Worm (Caenorhabditis elegans) whole organism, young adult: ENCODE data around the gene haao-1.
A peak's percentile ranks its signal among the peaks of the same experiment; 100 is the strongest.

ENCODE experiments used
- B0035.1 ChIP-seq: sonication (generic microtip); optimal IDR thresholded peaks from 2 replicates; lab custom pipeline; 2016; ENCODE audit warnings: missing genetic modification characterization, mild to moderate bottlenecking, missing compliant biosample characterization, missing genotype, missing genetic modification reagents
- C06A6.2 ChIP-seq: fragments of 200-800 bp; sonication (Bioruptor generic); conservative IDR thresholded peaks from 2 replicates; pipeline ENCODE4 v1.3.6; 2022; ENCODE audit warnings: missing genetic modification characterization, missing compliant biosample characterization
- D2030.7 ChIP-seq: fragments of 200-800 bp; sonication (Bioruptor generic); IDR thresholded peaks from 2 replicates; pipeline ENCODE4 v1.3.6; 2022; ENCODE audit warnings: missing genetic modification reagents, missing genetic modification characterization, missing compliant biosample characterization
- F23B12.7 ChIP-seq: sonication (generic microtip); optimal IDR thresholded peaks from 2 replicates; lab custom pipeline; 2017; ENCODE audit warnings: missing genetic modification characterization, mild to moderate bottlenecking, missing compliant biosample characterization, antibody characterized with exemption, moderate library complexity; ENCODE audit not compliant: insufficient read depth
- F55B11.4 ChIP-seq: sonication (generic microtip); optimal IDR thresholded peaks from 2 replicates; lab custom pipeline; 2016; ENCODE audit warnings: missing compliant biosample characterization, missing genetic modification characterization, borderline replicate concordance; ENCODE audit not compliant: insufficient read depth
- ZK185.1 ChIP-seq: sonication (generic microtip); optimal IDR thresholded peaks from 2 replicates; lab custom pipeline; 2016; ENCODE audit warnings: mild to moderate bottlenecking, missing genetic modification characterization, missing compliant biosample characterization; ENCODE audit not compliant: poor library complexity, severe bottlenecking
- ama-1 ChIP-seq, 3 experiments: fragments of 150-350 bp in 1 of 3; sonication (generic microtip) in 2 of 3; optimal IDR thresholded peaks; 2 replicates each; lab custom pipeline; 2014 to 2018; ENCODE audit warnings: missing biosample characterization in 2 of 3, missing genetic modification characterization in 2 of 3, missing genetic modification reagents in 2 of 3
- attf-5 ChIP-seq: fragments of 200-800 bp; sonication (Bioruptor generic); optimal IDR thresholded peaks from 2 replicates; lab custom pipeline; 2018; ENCODE audit warnings: mild to moderate bottlenecking, missing genetic modification characterization, missing compliant biosample characterization
- bed-2 ChIP-seq: fragments of 200-800 bp; sonication (Bioruptor generic); IDR thresholded peaks from 2 replicates; pipeline ENCODE4 v1.3.6; 2022; ENCODE audit warnings: missing genetic modification reagents, missing genetic modification characterization, missing compliant biosample characterization
- ccch-3 ChIP-seq: fragments of 200-800 bp; sonication (Bioruptor generic); optimal IDR thresholded peaks from 2 replicates; lab custom pipeline; 2018; ENCODE audit warnings: mild to moderate bottlenecking, missing genetic modification characterization, missing compliant biosample characterization
- cebp-1 ChIP-seq, 2 experiments: fragments of 200-800 bp in 1 of 2; sonication (Bioruptor generic) in 1 of 2; sonication (generic microtip) in 1 of 2; IDR thresholded peaks in 1 of 2; optimal IDR thresholded peaks in 1 of 2; 2 replicates each; pipeline versions ENCODE4 v1.3.6 to Lab custom; 2017 to 2022; ENCODE audit warnings: missing compliant biosample characterization in 2 of 2, missing genetic modification characterization in 2 of 2, mild to moderate bottlenecking in 1 of 2, missing genetic modification reagents in 1 of 2, moderate library complexity in 1 of 2
- ceh-100 ChIP-seq: fragments of 200-800 bp; sonication (Bioruptor generic); IDR thresholded peaks from 2 replicates; pipeline ENCODE4 v1.3.6; 2022; ENCODE audit warnings: missing genetic modification reagents, missing genetic modification characterization, missing compliant biosample characterization
- ceh-27 ChIP-seq: fragments of 200-800 bp; sonication (Bioruptor generic); optimal IDR thresholded peaks from 2 replicates; lab custom pipeline; 2018; ENCODE audit warnings: mild to moderate bottlenecking, missing genetic modification characterization, moderate library complexity, missing compliant biosample characterization
- ceh-91 ChIP-seq: fragments of 200-800 bp; sonication (Bioruptor generic); IDR thresholded peaks from 2 replicates; pipeline ENCODE4 v1.3.6; 2022; ENCODE audit warnings: missing genetic modification reagents, missing genetic modification characterization, missing compliant biosample characterization
- chd-7 ChIP-seq: sonication (generic microtip); optimal IDR thresholded peaks from 2 replicates; lab custom pipeline; 2016; ENCODE audit warnings: mild to moderate bottlenecking, missing genetic modification characterization, moderate library complexity, missing compliant biosample characterization
- dox-1 ChIP-seq: fragments of 200-800 bp; sonication (Bioruptor generic); IDR thresholded peaks from 2 replicates; pipeline ENCODE4 v1.3.6; 2022; ENCODE audit warnings: missing genetic modification reagents, missing genetic modification characterization, missing compliant biosample characterization
- dpl-1 ChIP-seq: fragments of 150-350 bp; optimal IDR thresholded peaks from 2 replicates; lab custom pipeline; 2014; ENCODE audit warnings: missing biosample characterization, missing genetic modification reagents, missing genetic modification characterization
- efl-1 ChIP-seq: fragments of 150-350 bp; optimal IDR thresholded peaks from 2 replicates; lab custom pipeline; 2014; ENCODE audit warnings: missing biosample characterization, missing genetic modification reagents, missing genetic modification characterization
- hlh-26 ChIP-seq: fragments of 200-800 bp; sonication (Bioruptor generic); conservative IDR thresholded peaks from 2 replicates; pipeline ENCODE4 v1.3.6; 2022; ENCODE audit warnings: missing genetic modification reagents, missing genetic modification characterization, missing compliant biosample characterization
- hmg-1.2 ChIP-seq: fragments of 200-800 bp; sonication (Bioruptor generic); IDR thresholded peaks from 2 replicates; pipeline ENCODE4 v1.3.6; 2022; ENCODE audit warnings: missing genetic modification reagents, missing genetic modification characterization, missing compliant biosample characterization
- hmg-20 ChIP-seq: fragments of 200-800 bp; sonication (Bioruptor generic); IDR thresholded peaks from 2 replicates; pipeline ENCODE4 v1.3.6; 2022; ENCODE audit warnings: missing genetic modification reagents, missing genetic modification characterization, missing compliant biosample characterization
- hrde-1 ChIP-seq: sonication (generic microtip); optimal IDR thresholded peaks from 2 replicates; lab custom pipeline; 2016; ENCODE audit warnings: missing genetic modification characterization, mild to moderate bottlenecking, missing compliant biosample characterization, moderate library complexity, missing genotype, missing genetic modification reagents, borderline replicate concordance
- lin-26 ChIP-seq: fragments of 200-800 bp; sonication (Bioruptor generic); IDR thresholded peaks from 2 replicates; pipeline ENCODE4 v1.3.6; 2022; ENCODE audit warnings: missing genetic modification reagents, missing genetic modification characterization, missing compliant biosample characterization
- lin-35 ChIP-seq, 3 experiments: fragments of 150-350 bp in 2 of 3; sonication (generic microtip) in 1 of 3; optimal IDR thresholded peaks; 2 replicates each; lab custom pipeline; 2014 to 2018; ENCODE audit warnings: missing biosample characterization in 3 of 3, missing genetic modification characterization in 3 of 3, missing genetic modification reagents in 3 of 3
- lin-40 ChIP-seq: sonication (generic microtip); optimal IDR thresholded peaks from 2 replicates; lab custom pipeline; 2016; ENCODE audit warnings: missing genetic modification characterization, mild to moderate bottlenecking, missing compliant biosample characterization, missing genotype, missing genetic modification reagents
- lin-54 ChIP-seq: fragments of 200-800 bp; sonication (Bioruptor generic); optimal IDR thresholded peaks from 2 replicates; lab custom pipeline; 2018; ENCODE audit warnings: mild to moderate bottlenecking, missing genetic modification characterization, missing compliant biosample characterization
- madf-10 ChIP-seq: sonication (generic microtip); optimal IDR thresholded peaks from 2 replicates; lab custom pipeline; 2016; ENCODE audit warnings: mild to moderate bottlenecking, missing genetic modification characterization, missing compliant biosample characterization
- madf-3 ChIP-seq: fragments of 200-800 bp; sonication (Bioruptor generic); IDR thresholded peaks from 2 replicates; pipeline ENCODE4 v1.3.6; 2022; ENCODE audit warnings: missing genetic modification reagents, missing genetic modification characterization, missing compliant biosample characterization
- mcd-1 ChIP-seq: fragments of 200-800 bp; sonication (Bioruptor generic); IDR thresholded peaks from 2 replicates; pipeline ENCODE4 v1.3.6; 2022; ENCODE audit warnings: missing genetic modification reagents, missing genetic modification characterization, missing compliant biosample characterization
- mel-28 ChIP-seq: sonication (generic microtip); optimal IDR thresholded peaks from 2 replicates; lab custom pipeline; 2016; ENCODE audit warnings: borderline replicate concordance, mild to moderate bottlenecking, missing genetic modification characterization, missing compliant biosample characterization
- nfyb-1 ChIP-seq: fragments of 200-800 bp; sonication (Bioruptor generic); IDR thresholded peaks from 2 replicates; pipeline ENCODE4 v1.3.6; 2022; ENCODE audit warnings: missing genetic modification reagents, missing genetic modification characterization, missing compliant biosample characterization
- nhr-80 ChIP-seq: sonication (generic microtip); optimal IDR thresholded peaks from 2 replicates; lab custom pipeline; 2016; ENCODE audit warnings: missing genetic modification characterization, missing compliant biosample characterization
- rcor-1 ChIP-seq: fragments of 200-800 bp; sonication (Bioruptor generic); IDR thresholded peaks from 2 replicates; pipeline ENCODE4 v1.3.6; 2022; ENCODE audit warnings: missing genetic modification reagents, missing genetic modification characterization, missing compliant biosample characterization
- rec-8 ChIP-seq, 2 experiments: sonication (generic microtip); optimal IDR thresholded peaks; 2 replicates each; lab custom pipeline; 2016; ENCODE audit warnings: mild to moderate bottlenecking in 2 of 2, missing genetic modification characterization in 2 of 2, missing genetic modification reagents in 2 of 2, missing genotype in 2 of 2, missing biosample characterization in 1 of 2, missing compliant biosample characterization in 1 of 2, moderate library complexity in 1 of 2
- repo-1 ChIP-seq: sonication (generic microtip); optimal IDR thresholded peaks from 2 replicates; lab custom pipeline; 2017; ENCODE audit warnings: mild to moderate bottlenecking, missing genetic modification characterization, missing compliant biosample characterization
- sea-2 ChIP-seq: fragments of 200-800 bp; sonication (Bioruptor generic); IDR thresholded peaks from 2 replicates; pipeline ENCODE4 v1.3.6; 2022; ENCODE audit warnings: missing genetic modification characterization, missing compliant biosample characterization
- snpc-3.4 ChIP-seq: sonication (generic microtip); optimal IDR thresholded peaks from 2 replicates; lab custom pipeline; 2017; ENCODE audit warnings: missing genetic modification characterization, mild to moderate bottlenecking, missing compliant biosample characterization, antibody characterized with exemption, moderate library complexity, missing genotype, missing genetic modification reagents
- snpc-4 ChIP-seq, 5 experiments: fragments of 150-350 bp in 1 of 5; sonication (generic microtip) in 4 of 5; optimal IDR thresholded peaks; 2 replicates each; lab custom pipeline; 2014 to 2018; ENCODE audit warnings: missing genetic modification characterization in 5 of 5, missing biosample characterization in 3 of 5, antibody characterized with exemption in 2 of 5, mild to moderate bottlenecking in 2 of 5, missing compliant biosample characterization in 2 of 5, missing genotype in 2 of 5, moderate library complexity in 2 of 5, missing genetic modification reagents in 1 of 5
- tbp1 ChIP-seq: fragments of 200-800 bp; sonication (Bioruptor generic); optimal IDR thresholded peaks from 2 replicates; lab custom pipeline; 2018; ENCODE audit warnings: mild to moderate bottlenecking, missing genetic modification characterization, missing compliant biosample characterization
- unc-62 ChIP-seq: fragments of 150-350 bp; optimal IDR thresholded peaks from 2 replicates; lab custom pipeline; 2014; ENCODE audit warnings: missing biosample characterization, missing genetic modification reagents, missing genetic modification characterization
- ztf-18 ChIP-seq: sonication (generic microtip); optimal IDR thresholded peaks from 2 replicates; lab custom pipeline; 2016; ENCODE audit warnings: missing genotype, mild to moderate bottlenecking, missing genetic modification characterization, missing compliant biosample characterization

Gene haao-1

ce11 chrV:9544176-9544632, 39.5 kb downstream of the haao-1 start, which contains the start of gene mdf-1:
Gene mdf-1 (minus strand): TSS chrV:9544226.
- TF ChIP-seq madf-10 (tag; lab: Kevin White, UChicago) (peak; percentile 26), rcor-1 (GFP tag; lab: Robert Waterston, UW) (0 out of 2 replicates have a peak, but pooled peaks have one; percentile 45), efl-1 (peak; percentile 59), rec-8 (tag; optimal IDR thresholded peaks at IDR 0.05; lab: Kevin White, UChicago) (no peak), lin-54 (GFP tag; lab: Kevin White, UChicago) (peak; percentile 74), hlh-26 (no peak), ZK185.1 (tag; lab: Kevin White, UChicago) (peak; percentile 58), C06A6.2 (GFP tag; lab: Robert Waterston, UW) (peak; percentile 63), madf-3 (GFP tag; lab: Robert Waterston, UW) (peak; percentile 69; the same call in 1 of the 2 replicates), dpl-1 (peak; percentile 55), lin-26 (GFP tag; lab: Robert Waterston, UW) (no peak), ama-1 (optimal IDR thresholded peaks at IDR 0.05; lab: Kevin White, UChicago) (peak; percentile 20), ama-1 (GFP tag; optimal IDR thresholded peaks at IDR 0.05; lab: Kevin White, UChicago) (no peak), dox-1 (GFP tag; lab: Robert Waterston, UW) (peak; percentile 49; the same call in 1 of the 2 replicates), chd-7 (tag; lab: Kevin White, UChicago) (peak; percentile 21), nfyb-1 (peak; percentile 34; the same call in 1 of the 2 replicates), ccch-3 (GFP tag; lab: Kevin White, UChicago) (no peak), ceh-27 (GFP tag; lab: Kevin White, UChicago) (peak; percentile 60), attf-5 (GFP tag; lab: Kevin White, UChicago) (peak; percentile 45), hmg-1.2 (GFP tag; lab: Robert Waterston, UW) (0 out of 2 replicates have a peak, but pooled peaks have one; percentile 12), hrde-1 (tag; lab: Kevin White, UChicago) (peak; percentile 34), B0035.1 (tag; lab: Kevin White, UChicago) (peak; percentile 10), D2030.7 (GFP tag; lab: Robert Waterston, UW) (peak; percentile 17; the same call in 1 of the 2 replicates), cebp-1 (GFP tag; IDR thresholded peaks at IDR 0.05; lab: Robert Waterston, UW) (no peak), cebp-1 (tag; optimal IDR thresholded peaks at IDR 0.05; lab: Kevin White, UChicago) (peak; percentile 65), unc-62 (no peak), lin-35 (GFP tag; optimal IDR thresholded peaks at IDR 0.05; lab: Kevin White, UChicago) (peak in 1 of 3 experiments; percentile 69), ceh-100 (GFP tag; lab: Robert Waterston, UW) (0 out of 2 replicates have a peak, but pooled peaks have one; percentile 17), mel-28 (tag; lab: Kevin White, UChicago) (no peak), F23B12.7 (tag; lab: Kevin White, UChicago) (peak; percentile 24), mcd-1 (peak; percentile 48), ztf-18 (tag; lab: Kevin White, UChicago) (peak; percentile 62), hmg-20 (0 out of 2 replicates have a peak, but pooled peaks have one; percentile 4), bed-2 (GFP tag; lab: Robert Waterston, UW) (no peak), tbp1 (GFP tag; lab: Kevin White, UChicago) (peak; percentile 53), nhr-80 (tag; lab: Kevin White, UChicago) (peak; percentile 56), repo-1 (peak; percentile 57), ceh-91 (no peak), F55B11.4 (tag; lab: Kevin White, UChicago) (no peak), snpc-4 (GFP tag; optimal IDR thresholded peaks at IDR 0.05; lab: Kevin White, UChicago) (no peak), snpc-4 (tag; optimal IDR thresholded peaks at IDR 0.05; lab: Kevin White, UChicago) (peak; percentile 1 to 75 (median 26)), lin-40 (tag; lab: Kevin White, UChicago) (peak; percentile 23), sea-2 (no peak), snpc-3.4 (tag; lab: Kevin White, UChicago) (peak; percentile 52)
